Worm (Caenorhabditis elegans) whole organism, mixed stage, embryonic: ENCODE measurements around the gene F53F4.15.

Source experiments
- elt-3 ChIP-seq: fragments of 150-350 bp; optimal IDR thresholded peaks from 2 replicates; lab custom pipeline; 2014; ENCODE audit warnings: missing biosample characterization, missing genetic modification characterization
- nhr-76 ChIP-seq: sonication (generic microtip); optimal IDR thresholded peaks from 2 replicates; lab custom pipeline; 2017; ENCODE audit warnings: missing biosample characterization, missing genetic modification characterization

ce11 chrV:13636411-13636810, 15.6 kb downstream of the F53F4.15 start:
- TF ChIP-seq nhr-76 (no peak), elt-3 (tag; lab: Kevin White, UChicago) (no peak)
